Worm (Caenorhabditis elegans) whole organism, midembryonic: Measurements from ENCODE around the gene phf-10.

Experiments
- flt-1 ChIP-seq: fragments of 200-800 bp; sonication (Bioruptor generic); IDR thresholded peaks from 2 replicates; pipeline ENCODE4 v1.3.6; 2022; ENCODE audit warnings: missing genetic modification characterization, missing compliant biosample characterization
- med-1 ChIP-seq: sonication (generic microtip); optimal IDR thresholded peaks from 2 replicates; lab custom pipeline; 2017; ENCODE audit warnings: missing genetic modification characterization, mild to moderate bottlenecking, missing compliant biosample characterization, antibody characterized with exemption, missing genetic modification reagents; ENCODE audit not compliant: insufficient read depth
- ref-1 ChIP-seq: fragments of 200-800 bp; sonication (Bioruptor generic); conservative IDR thresholded peaks from 2 replicates; pipeline ENCODE4 v1.3.6; 2022; ENCODE audit warnings: missing genetic modification reagents, missing genetic modification characterization, missing compliant biosample characterization
- tab-1 ChIP-seq: fragments of 200-800 bp; sonication (Bioruptor generic); IDR thresholded peaks from 2 replicates; pipeline ENCODE4 v1.3.6; 2022; ENCODE audit warnings: missing genetic modification characterization, missing compliant biosample characterization
- ztf-23 ChIP-seq: fragments of 200-800 bp; sonication (Bioruptor generic); IDR thresholded peaks from 2 replicates; pipeline ENCODE4 v1.3.6; 2022; ENCODE audit warnings: missing genetic modification reagents, missing genetic modification characterization, missing compliant biosample characterization

ce11 chrV:343546-343945 lies 32.2 kb upstream of the phf-10 start:
- TF ChIP-seq med-1 (no peak), flt-1 (GFP tag; lab: Robert Waterston, UW) (no peak), tab-1 (GFP tag; lab: Robert Waterston, UW) (no peak), ref-1 (GFP tag; lab: Robert Waterston, UW) (no peak), ztf-23 (GFP tag; lab: Robert Waterston, UW) (no peak)
